Fruit fly (Drosophila melanogaster): Measurements from ENCODE around the gene Saf-B.

Gene Saf-B

DNA sequence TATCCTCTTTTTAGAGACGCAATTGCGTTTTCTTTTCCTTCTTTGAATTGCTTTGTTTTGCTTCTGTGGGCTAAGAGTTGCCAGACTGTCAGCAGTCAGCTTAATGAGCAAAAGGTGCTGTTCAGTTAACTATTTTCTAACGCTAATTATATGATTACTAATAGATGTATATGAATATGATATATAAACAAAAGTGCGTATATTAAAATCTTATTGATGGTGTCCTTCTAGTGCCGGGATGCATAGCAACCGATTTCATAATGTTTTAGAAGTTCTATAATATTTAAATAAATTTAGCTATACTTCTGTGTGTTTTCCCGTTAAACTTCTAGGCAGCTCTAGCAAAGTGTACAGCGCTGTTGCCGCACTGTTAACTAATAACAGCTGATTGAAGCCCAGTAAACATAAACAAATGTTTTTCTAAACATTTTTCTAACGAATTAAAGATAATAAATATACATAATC lies 12.7 kb downstream of the Saf-B start, which contains the start of the genes Kaz and CG43273 (continued):
- TF ChIP-seq CG6254 (GFP tag; optimal IDR thresholded peaks at IDR 0.05) (peak; percentile 7), CG16863 (GFP tag; optimal IDR thresholded peaks at IDR 0.05) (no peak), nau (GFP tag; optimal IDR thresholded peaks at IDR 0.05) (no peak), CG1529 (GFP tag; optimal IDR thresholded peaks at IDR 0.05) (no peak), CG30020 (tag; optimal IDR thresholded peaks at IDR 0.05) (peak; percentile 68), NFAT (GFP tag; IDR thresholded peaks at IDR 0.05) (no peak), CG10366 (GFP tag; IDR thresholded peaks at IDR 0.05) (peak; percentile 49; the same call in 1 of the 2 replicates), CG10979 (tag; optimal IDR thresholded peaks at IDR 0.05) (peak; percentile 56), jing (GFP tag; optimal IDR thresholded peaks at IDR 0.05) (no peak), CG8281 (tag; optimal IDR thresholded peaks at IDR 0.05) (no peak), CG9817 (tag; optimal IDR thresholded peaks at IDR 0.05) (peak; percentile 73), Gsc (GFP tag; IDR thresholded peaks at IDR 0.05) (no peak), Ets97D (GFP tag; optimal IDR thresholded peaks at IDR 0.05) (no peak), caup (GFP tag; optimal IDR thresholded peaks at IDR 0.05; ENCODE audit: severe bottlenecking) (no peak), zfh2 (GFP tag; optimal IDR thresholded peaks at IDR 0.05) (peak; percentile 20), tup (GFP tag; optimal IDR thresholded peaks at IDR 0.05) (no peak), ftz-f1 (GFP tag; optimal IDR thresholded peaks at IDR 0.05) (no peak), Abd-B (GFP tag; optimal IDR thresholded peaks at IDR 0.05) (peak; percentile 81), CG15601 (tag; optimal IDR thresholded peaks at IDR 0.05) (peak; percentile 43), CG6813 (GFP tag; optimal IDR thresholded peaks at IDR 0.05) (no peak), cg (GFP tag; optimal IDR thresholded peaks at IDR 0.05) (no peak), CG11560 (tag; IDR thresholded peaks at IDR 0.05) (no peak), CG12769 (tag; optimal IDR thresholded peaks at IDR 0.05) (no peak), pfk (GFP tag; optimal IDR thresholded peaks at IDR 0.05) (no peak), bab2 (GFP tag; optimal IDR thresholded peaks at IDR 0.05) (no peak), corto (GFP tag; optimal IDR thresholded peaks at IDR 0.05) (no peak), h (optimal IDR thresholded peaks at IDR 0.05) (no peak), CTCF (GFP tag; optimal IDR thresholded peaks at IDR 0.05) (no peak), disco-r (GFP tag; optimal IDR thresholded peaks at IDR 0.05) (no peak), Oli (tag; optimal IDR thresholded peaks at IDR 0.05) (peak; percentile 44), Atf3 (GFP tag; optimal IDR thresholded peaks at IDR 0.05) (no peak), CG17912 (GFP tag; optimal IDR thresholded peaks at IDR 0.05) (no peak), phol (tag; optimal IDR thresholded peaks at IDR 0.05) (peak; percentile 76), CG3281 (GFP tag; optimal IDR thresholded peaks at IDR 0.05) (no peak), CG6654 (GFP tag; optimal IDR thresholded peaks at IDR 0.05) (no peak), CG42726 (GFP tag; IDR thresholded peaks at IDR 0.05; ENCODE audit: partially characterized antibody) (no peak), amos (GFP tag; IDR thresholded peaks at IDR 0.05; ENCODE audit: partially characterized antibody) (no peak), bowl (GFP tag; IDR thresholded peaks at IDR 0.05) (no peak), H15 (GFP tag; IDR thresholded peaks at IDR 0.05) (no peak), twi (tag; optimal IDR thresholded peaks at IDR 0.05) (no peak), CG7745 (tag; optimal IDR thresholded peaks at IDR 0.05) (no peak), lilli (GFP tag; optimal IDR thresholded peaks at IDR 0.05) (peak; percentile 73), vvl (GFP tag; IDR thresholded peaks at IDR 0.05) (peak; percentile 69), CG33557 (GFP tag; optimal IDR thresholded peaks at IDR 0.05) (peak; percentile 55), org-1 (GFP tag; optimal IDR thresholded peaks at IDR 0.05) (no peak), CG13894 (tag; optimal IDR thresholded peaks at IDR 0.05) (no peak), CG18764 (GFP tag; optimal IDR thresholded peaks at IDR 0.05) (no peak), trem (tag; optimal IDR thresholded peaks at IDR 0.05) (peak; percentile 86), CG11723 (GFP tag; optimal IDR thresholded peaks at IDR 0.05) (no peak), kni (GFP tag; optimal IDR thresholded peaks at IDR 0.05) (no peak), fu2 (GFP tag; optimal IDR thresholded peaks at IDR 0.05) (no peak), Rx (GFP tag; IDR thresholded peaks at IDR 0.05) (no peak)

Measured in whole organism, embryonic.